Fruit fly (Drosophila melanogaster) whole organism: ENCODE data around the gene pont.

Experiments
- CG8478 ChIP-seq: fragments of >200 bp; optimal IDR thresholded peaks from 2 replicates; lab custom pipeline; 2018; ENCODE audit warnings: inconsistent platforms
- Dll ChIP-seq: fragments of >200 bp; optimal IDR thresholded peaks from 2 replicates; lab custom pipeline; 2017
- EcR ChIP-seq, 2 experiments: fragments of >200 bp; optimal IDR thresholded peaks; 2 replicates each; lab custom pipeline; 2017; ENCODE audit warnings: missing biosample characterization in 2 of 2, missing genetic modification characterization in 2 of 2, missing genetic modification reagents in 2 of 2
- pan ChIP-seq: fragments of >200 bp; optimal IDR thresholded peaks from 2 replicates; lab custom pipeline; 2017
- psq ChIP-seq: fragments of >200 bp; optimal IDR thresholded peaks from 2 replicates; lab custom pipeline; 2017
- usp ChIP-seq: fragments of >200 bp; optimal IDR thresholded peaks from 2 replicates; lab custom pipeline; 2017; ENCODE audit warnings: missing biosample characterization, missing genetic modification characterization, mixed read lengths

The pont gene

DNA sequence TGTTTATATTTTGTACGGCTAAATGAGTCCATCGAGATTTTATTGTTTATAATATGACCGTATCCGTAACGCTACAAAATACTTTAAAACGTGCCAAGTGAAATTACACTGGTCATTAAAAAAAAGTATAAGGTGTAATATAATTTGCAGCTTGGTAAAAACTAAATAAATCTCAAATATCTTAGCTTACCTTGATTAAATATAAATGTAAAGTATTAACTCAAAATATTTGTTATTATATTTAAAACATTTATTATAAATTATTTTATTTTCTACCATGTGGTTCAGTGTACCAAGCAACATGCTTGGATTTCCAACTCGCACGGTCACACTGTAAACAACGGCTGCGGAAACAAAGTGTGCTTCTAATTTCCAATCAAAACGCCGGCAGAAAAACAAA is at the start of gene pont, which contains the start of gene Sirt6:
TSS of gene pont (plus strand) at position 324 of the 400 bp plus-strand sequence.
TSS of gene Sirt6 (minus strand) at position 50 of the 400 bp plus-strand sequence.
- TF ChIP-seq EcR (GFP tag; optimal IDR thresholded peaks at IDR 0.05; lab: Kevin White, UChicago) (no peak), CG8478 (lab: Kevin White, UChicago) (no peak), pan (no peak), psq (lab: Kevin White, UChicago) (no peak), usp (no peak), Dll (lab: Kevin White, UChicago) (no peak)

DNA sequence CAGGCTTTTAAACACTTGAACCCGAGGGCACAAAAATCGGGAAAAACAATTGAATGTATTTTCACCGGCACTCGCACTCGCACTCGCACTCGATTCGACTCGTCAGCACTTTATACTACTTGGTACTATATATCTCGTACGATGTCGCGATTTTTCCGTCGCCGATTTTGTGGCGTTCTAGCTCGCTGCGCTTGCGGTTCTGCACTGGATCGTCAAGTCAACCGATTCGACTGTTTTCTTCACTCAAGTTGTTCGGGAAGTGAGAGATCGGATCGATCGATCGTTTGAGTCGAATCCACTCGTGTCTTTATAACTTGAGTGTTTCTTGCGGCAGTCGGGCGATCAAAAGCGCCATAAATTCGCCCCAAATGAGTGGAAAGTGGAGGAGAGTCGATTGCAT is 49.1 kb upstream of the pont start, which contains the start of gene Timp:
TSS of gene Timp (minus strand) at position 209 of the 400 bp plus-strand sequence.
- no peak for TF ChIP-seq usp
- no peak for TF ChIP-seq EcR (GFP tag; optimal IDR thresholded peaks at IDR 0.05; lab: Kevin White, UChicago)
- no peak for TF ChIP-seq psq (lab: Kevin White, UChicago)
- TF ChIP-seq pan: no peak
- no peak for TF ChIP-seq CG8478 (lab: Kevin White, UChicago)
- TF ChIP-seq Dll (lab: Kevin White, UChicago): no peak

DNA sequence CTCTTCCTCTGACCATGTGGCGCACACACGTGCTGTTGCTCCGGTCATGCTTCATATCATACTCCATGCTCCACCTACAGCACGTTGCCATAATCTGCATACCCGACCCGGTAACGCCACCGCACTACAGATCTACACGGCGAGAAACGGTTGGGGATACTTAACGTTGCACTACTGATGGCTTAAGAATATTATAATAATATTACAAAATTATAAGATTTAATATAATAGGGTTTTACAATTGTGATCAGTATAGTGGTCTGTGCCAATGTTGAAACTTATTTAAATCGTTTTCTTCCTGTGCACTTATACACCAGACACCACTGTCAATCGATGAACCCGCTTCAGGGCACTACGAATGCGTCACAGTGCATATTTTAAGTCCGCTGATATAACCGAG is 48.5 kb upstream of the pont start:
- no peak for TF ChIP-seq usp
- no peak for TF ChIP-seq psq (lab: Kevin White, UChicago)
- no peak for TF ChIP-seq Dll (lab: Kevin White, UChicago)
- no peak for TF ChIP-seq CG8478 (lab: Kevin White, UChicago)
- no peak for TF ChIP-seq EcR (GFP tag; optimal IDR thresholded peaks at IDR 0.05; lab: Kevin White, UChicago)
- TF ChIP-seq pan: no peak

dm6 chr3R:10217998-10218397 is 43.9 kb upstream of the pont start:
- TF ChIP-seq usp: no peak
- no peak for TF ChIP-seq CG8478 (lab: Kevin White, UChicago)
- no peak for TF ChIP-seq psq (lab: Kevin White, UChicago)
- TF ChIP-seq EcR (GFP tag; optimal IDR thresholded peaks at IDR 0.05; lab: Kevin White, UChicago): no peak
- TF ChIP-seq pan: no peak
- no peak for TF ChIP-seq Dll (lab: Kevin White, UChicago)

DNA sequence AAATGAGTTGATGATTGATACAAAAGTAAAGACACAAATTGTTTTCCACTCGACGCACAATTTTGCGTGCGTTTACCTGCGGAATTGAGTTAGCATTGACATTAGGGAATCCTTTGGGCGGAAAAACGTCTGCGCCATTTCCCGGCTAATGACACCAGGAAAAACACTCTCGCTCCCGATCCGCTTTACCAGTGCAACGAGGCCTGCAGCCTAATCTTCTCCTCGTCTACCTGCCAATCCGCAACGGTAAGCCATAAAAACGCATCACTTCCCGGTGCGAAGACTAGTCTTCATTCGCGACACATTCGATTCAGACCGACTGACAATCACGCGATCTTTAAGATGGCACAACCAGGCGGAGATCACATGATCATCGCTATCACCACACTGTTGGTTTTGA is 39.5 kb upstream of the pont start, which contains the start of gene CG12420:
TSS of gene CG12420 (plus strand) at position 283 of the 400 bp plus-strand sequence.
- TF ChIP-seq EcR (GFP tag; optimal IDR thresholded peaks at IDR 0.05; lab: Kevin White, UChicago) (no peak), psq (lab: Kevin White, UChicago) (no peak), usp (no peak), CG8478 (lab: Kevin White, UChicago) (no peak), Dll (lab: Kevin White, UChicago) (no peak), pan (no peak)

DNA sequence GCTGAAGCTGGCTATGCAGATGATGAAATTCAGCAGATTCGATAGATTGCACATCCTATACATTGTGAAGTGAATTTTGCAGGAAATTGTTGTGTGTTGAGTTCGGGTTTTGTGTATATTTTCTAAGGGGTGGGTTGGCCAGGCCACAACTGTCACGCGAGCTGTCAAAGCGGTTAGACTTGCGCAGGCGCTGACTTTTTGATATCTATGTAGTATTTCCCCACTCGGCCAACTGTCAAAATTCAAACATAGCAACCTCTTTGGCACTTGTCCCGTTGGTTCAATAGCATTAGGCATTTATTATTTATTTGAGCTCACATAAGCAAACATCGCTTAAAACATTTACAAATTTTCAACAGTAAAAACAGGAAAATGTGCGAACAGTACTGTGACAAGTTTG is 37.3 kb upstream of the pont start, which contains the start of the genes CG12817 and CG34107:
TSS of gene CG12817 (minus strand) at position 132 of the 400 bp plus-strand sequence.
TSS of gene CG34107 (plus strand) at position 316 of the 400 bp plus-strand sequence.
- TF ChIP-seq usp (no peak), pan (no peak), EcR (GFP tag; optimal IDR thresholded peaks at IDR 0.05; lab: Kevin White, UChicago) (no peak), Dll (lab: Kevin White, UChicago) (no peak), psq (lab: Kevin White, UChicago) (no peak), CG8478 (lab: Kevin White, UChicago) (no peak)

dm6 chr3R:10225390-10225789 is 36.5 kb upstream of the pont start, which contains the start of gene CG42795:
CG42795 (plus strand) TSS chr3R:10225690.
- no peak for TF ChIP-seq CG8478 (lab: Kevin White, UChicago)

- no peak for TF ChIP-seq EcR (GFP tag; optimal IDR thresholded peaks at IDR 0.05; lab: Kevin White, UChicago)
- no peak for TF ChIP-seq psq (lab: Kevin White, UChicago)
- no peak for TF ChIP-seq Dll (lab: Kevin White, UChicago)
- TF ChIP-seq usp: no peak
- TF ChIP-seq pan: no peak
- TF ChIP-seq CG8478 (lab: Kevin White, UChicago): no peak
These were observed 35.5 kb upstream of the pont start for dm6 chr3R:10226132-10227023.

- TF ChIP-seq usp: no peak
- no peak for TF ChIP-seq psq (lab: Kevin White, UChicago)
- no peak for TF ChIP-seq pan
- no peak for TF ChIP-seq Dll (lab: Kevin White, UChicago)
- no peak for TF ChIP-seq CG8478 (lab: Kevin White, UChicago)
- TF ChIP-seq EcR (GFP tag; optimal IDR thresholded peaks at IDR 0.05; lab: Kevin White, UChicago): no peak
These were observed 33.9 kb upstream of the pont start for dm6 chr3R:10227990-10228389.

DNA sequence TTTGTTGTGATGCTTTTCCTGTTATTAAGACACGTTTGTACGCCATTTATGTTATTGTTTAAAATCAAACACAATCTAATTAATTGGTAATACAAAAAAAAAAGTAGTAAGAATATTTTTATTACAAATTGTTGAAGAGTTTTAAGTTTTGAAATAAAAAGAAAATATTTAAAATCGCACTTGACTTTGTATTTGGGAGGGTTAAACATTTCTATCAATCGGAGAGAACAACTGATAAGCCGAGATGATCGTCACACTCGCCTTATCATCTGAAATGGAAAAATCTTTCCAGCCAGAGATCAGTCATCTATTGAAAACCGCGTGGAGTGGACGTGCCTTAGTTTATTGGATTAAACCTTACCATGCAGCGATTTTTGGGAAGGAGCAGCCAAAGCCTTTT is 10.7 kb upstream of the pont start, which contains the start of gene CG3999:
TSS of gene CG3999 (plus strand) at position 301 of the 400 bp plus-strand sequence.
- TF ChIP-seq Dll (lab: Kevin White, UChicago) (no peak), EcR (GFP tag; optimal IDR thresholded peaks at IDR 0.05; lab: Kevin White, UChicago) (no peak), psq (lab: Kevin White, UChicago) (no peak), CG8478 (lab: Kevin White, UChicago) (no peak)

DNA sequence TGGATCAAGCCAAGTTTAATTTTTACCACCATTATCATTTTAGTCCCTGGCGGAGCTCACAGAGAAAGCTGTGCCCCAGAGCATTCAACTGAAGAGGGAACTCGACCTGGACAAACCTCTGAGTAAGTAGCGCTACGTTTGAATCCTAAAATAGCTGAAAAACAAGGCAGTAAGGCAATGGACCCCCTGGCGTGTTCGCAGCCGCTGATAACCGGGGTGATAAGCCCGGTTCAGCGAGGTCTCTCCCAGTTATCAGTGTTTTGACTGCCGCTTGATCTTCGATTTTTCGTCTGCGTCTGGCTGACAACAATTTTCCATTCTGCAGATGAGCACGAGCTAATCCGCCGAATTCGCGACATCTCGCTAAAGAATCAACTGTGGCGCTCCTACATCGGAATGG is 10.1 kb upstream of the pont start:
- TF ChIP-seq pan: no peak

- TF ChIP-seq psq (lab: Kevin White, UChicago) (no peak), usp (no peak), CG8478 (lab: Kevin White, UChicago) (no peak), Dll (lab: Kevin White, UChicago) (no peak), EcR (GFP tag; optimal IDR thresholded peaks at IDR 0.05; lab: Kevin White, UChicago) (no peak), pan (no peak)
These were observed 2.1 kb downstream of the pont start, which contains the start of gene Nuak for dm6 chr3R:10263972-10264536. Nuak (plus strand) TSS chr3R:10264306.
